Worm (Caenorhabditis elegans) whole organism, late embryonic: ENCODE measurements around the gene C14C11.4.

ENCODE experiments used
- Y22D7AL.16 ChIP-seq: sonication (generic microtip); optimal IDR thresholded peaks from 2 replicates; lab custom pipeline; 2016; ENCODE audit warnings: missing genetic modification characterization, missing compliant biosample characterization
- ama-1 ChIP-seq: fragments of 150-350 bp; optimal IDR thresholded peaks from 2 replicates; lab custom pipeline; 2014
- ceh-19 ChIP-seq: fragments of 200-800 bp; sonication (Bioruptor generic); optimal IDR thresholded peaks from 2 replicates; lab custom pipeline; 2018; ENCODE audit warnings: mild to moderate bottlenecking, missing genetic modification characterization, missing compliant biosample characterization
- ceh-48 ChIP-seq: sonication (generic microtip); optimal IDR thresholded peaks from 2 replicates; lab custom pipeline; 2016; ENCODE audit warnings: missing genetic modification characterization, inconsistent platforms, missing compliant biosample characterization
- che-1 ChIP-seq: sonication (generic microtip); optimal IDR thresholded peaks from 2 replicates; lab custom pipeline; 2016; ENCODE audit warnings: mild to moderate bottlenecking, missing genetic modification characterization, missing compliant biosample characterization
- ets-4 ChIP-seq: sonication (generic microtip); optimal IDR thresholded peaks from 2 replicates; lab custom pipeline; 2016; ENCODE audit warnings: missing genetic modification characterization, missing compliant biosample characterization
- hlh-13 ChIP-seq: fragments of 200-800 bp; sonication (Bioruptor generic); optimal IDR thresholded peaks from 2 replicates; lab custom pipeline; 2018; ENCODE audit warnings: mild to moderate bottlenecking, missing genetic modification characterization, missing compliant biosample characterization
- mec-3 ChIP-seq: sonication (generic microtip); optimal IDR thresholded peaks from 2 replicates; lab custom pipeline; 2016; ENCODE audit warnings: borderline replicate concordance, missing genetic modification characterization, missing compliant biosample characterization
- nfya-1 ChIP-seq: sonication (generic microtip); optimal IDR thresholded peaks from 2 replicates; lab custom pipeline; 2017; ENCODE audit warnings: missing genetic modification characterization, mild to moderate bottlenecking, missing compliant biosample characterization, antibody characterized with exemption, moderate library complexity
- pha-4 ChIP-seq: fragments of 150-350 bp; optimal IDR thresholded peaks from 2 replicates; lab custom pipeline; 2018; ENCODE audit warnings: missing biosample characterization, missing genetic modification reagents, missing genetic modification characterization
- pqm-1 ChIP-seq: sonication (generic microtip); optimal IDR thresholded peaks from 2 replicates; lab custom pipeline; 2016; ENCODE audit warnings: missing genetic modification characterization, missing compliant biosample characterization
- sox-2 ChIP-seq: fragments of 200-800 bp; sonication (Bioruptor generic); IDR thresholded peaks from 2 replicates; pipeline ENCODE4 v1.3.6; 2022; ENCODE audit warnings: missing genetic modification reagents, missing genetic modification characterization, missing compliant biosample characterization

DNA sequence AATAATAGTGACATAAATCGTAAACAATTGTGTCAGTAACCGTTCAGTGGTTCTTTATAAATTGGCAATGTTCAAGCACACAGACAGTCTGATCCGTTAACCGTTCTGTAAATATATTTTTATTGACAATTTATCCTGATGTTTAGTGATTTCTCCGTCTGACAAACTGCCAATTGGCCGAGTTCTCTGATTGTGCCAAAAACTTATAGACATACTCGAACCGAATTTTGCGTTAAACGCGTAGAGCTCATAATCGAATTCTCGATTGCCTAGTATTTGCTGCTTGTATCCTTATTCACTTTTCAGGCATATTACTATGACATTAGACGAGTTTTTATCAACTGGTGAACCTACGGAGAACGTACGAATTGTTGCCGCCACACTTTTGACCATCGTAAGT lies 3.2 kb upstream of the C14C11.4 start, which contains the start of gene srx-117:
- TF ChIP-seq sox-2 = no peak
- TF ChIP-seq ceh-48 (tag; lab: Kevin White, UChicago) = no peak
- TF ChIP-seq ama-1 (lab: Kevin White, UChicago) = no peak
- TF ChIP-seq nfya-1 (tag; lab: Kevin White, UChicago) = no peak
- TF ChIP-seq ceh-19 = no peak
- TF ChIP-seq pqm-1 (tag; lab: Kevin White, UChicago) = no peak
- TF ChIP-seq mec-3 = no peak
- TF ChIP-seq che-1 (tag; lab: Kevin White, UChicago) = no peak
- TF ChIP-seq Y22D7AL.16 (tag; lab: Kevin White, UChicago) = no peak
- TF ChIP-seq ets-4 (tag; lab: Kevin White, UChicago) = no peak
- TF ChIP-seq hlh-13 = no peak
- no peak for TF ChIP-seq pha-4 (tag; lab: Kevin White, UChicago)
